Worm (Caenorhabditis elegans) whole organism, L1 larva: ENCODE data around the gene F59G1.8.

ENCODE experiments used
- C16A3.4 ChIP-seq: fragments of 150-350 bp; optimal IDR thresholded peaks from 2 replicates; lab custom pipeline; 2014; ENCODE audit warnings: missing biosample characterization, missing genetic modification characterization
- F16B12.6 ChIP-seq: fragments of 150-350 bp; optimal IDR thresholded peaks from 2 replicates; lab custom pipeline; 2014; ENCODE audit warnings: missing biosample characterization, missing genetic modification characterization
- Y116A8C.19 ChIP-seq: sonication (generic microtip); optimal IDR thresholded peaks from 2 replicates; lab custom pipeline; 2016; ENCODE audit warnings: missing compliant biosample characterization, missing genetic modification characterization, borderline replicate concordance
- aly-2 ChIP-seq: fragments of 150-350 bp; optimal IDR thresholded peaks from 2 replicates; lab custom pipeline; 2014; ENCODE audit warnings: missing biosample characterization, missing genetic modification characterization
- ama-1 ChIP-seq: fragments of 150-350 bp; optimal IDR thresholded peaks from 2 replicates; lab custom pipeline; 2014
- blmp-1 ChIP-seq: fragments of 150-350 bp; optimal IDR thresholded peaks from 2 replicates; lab custom pipeline; 2014; ENCODE audit warnings: missing biosample characterization, missing genetic modification characterization
- ceh-8 ChIP-seq: fragments of 200-800 bp; sonication (Bioruptor generic); optimal IDR thresholded peaks from 2 replicates; lab custom pipeline; 2018; ENCODE audit warnings: mild to moderate bottlenecking, missing genetic modification characterization, moderate library complexity, missing compliant biosample characterization
- ceh-90 ChIP-seq: sonication (generic microtip); optimal IDR thresholded peaks from 2 replicates; lab custom pipeline; 2016; ENCODE audit warnings: missing genetic modification characterization, missing compliant biosample characterization
- efl-1 ChIP-seq, 4 experiments: fragments of 150-350 bp; optimal IDR thresholded peaks in 3 of 4; peaks in 1 of 4; 1 replicate in 1 of 4; 2 replicates in 3 of 4; lab custom pipeline; 2014; ENCODE audit warnings: missing biosample characterization in 2 of 4, missing genetic modification characterization in 2 of 4, missing genetic modification reagents in 2 of 4
- efl-3 ChIP-seq: fragments of 200-800 bp; sonication (Bioruptor generic); optimal IDR thresholded peaks from 2 replicates; lab custom pipeline; 2018; ENCODE audit warnings: mild to moderate bottlenecking, missing genetic modification characterization, missing compliant biosample characterization
- egl-13 ChIP-seq: sonication (generic microtip); optimal IDR thresholded peaks from 2 replicates; lab custom pipeline; 2016; ENCODE audit warnings: missing genotype, missing genetic modification reagents, missing genetic modification characterization, missing compliant biosample characterization
- elt-2 ChIP-seq: sonication (generic microtip); optimal IDR thresholded peaks from 2 replicates; lab custom pipeline; 2016; ENCODE audit warnings: missing genetic modification characterization, mild to moderate bottlenecking, inconsistent platforms, missing compliant biosample characterization, missing genetic modification reagents
- fkh-10 ChIP-seq: sonication (generic microtip); optimal IDR thresholded peaks from 2 replicates; lab custom pipeline; 2017; ENCODE audit warnings: missing biosample characterization, missing genetic modification reagents, missing genetic modification characterization
- fkh-8 ChIP-seq: sonication (generic microtip); optimal IDR thresholded peaks from 2 replicates; lab custom pipeline; 2016; ENCODE audit warnings: mild to moderate bottlenecking, missing genetic modification characterization, missing compliant biosample characterization
- fos-1 ChIP-seq: fragments of 150-350 bp; optimal IDR thresholded peaks from 2 replicates; lab custom pipeline; 2014; ENCODE audit warnings: missing biosample characterization, missing genetic modification characterization
- hlh-17 ChIP-seq: fragments of 200-800 bp; sonication (Bioruptor generic); optimal IDR thresholded peaks from 2 replicates; lab custom pipeline; 2018; ENCODE audit warnings: missing genetic modification characterization, mild to moderate bottlenecking, missing compliant biosample characterization, moderate library complexity, borderline replicate concordance
- hlh-4 ChIP-seq: sonication (generic microtip); optimal IDR thresholded peaks from 2 replicates; lab custom pipeline; 2016; ENCODE audit warnings: mild to moderate bottlenecking, missing genetic modification characterization, missing compliant biosample characterization
- hpl-2 ChIP-seq: fragments of 150-350 bp; optimal IDR thresholded peaks from 2 replicates; lab custom pipeline; 2014; ENCODE audit warnings: missing biosample characterization, missing genetic modification reagents, missing genetic modification characterization
- isw-1 ChIP-seq: fragments of 200-800 bp; sonication (Bioruptor generic); IDR thresholded peaks from 2 replicates; pipeline ENCODE4 v1.3.6; 2022; ENCODE audit warnings: missing genetic modification characterization, missing compliant biosample characterization
- jun-1 ChIP-seq: fragments of 150-350 bp; optimal IDR thresholded peaks from 2 replicates; lab custom pipeline; 2014; ENCODE audit warnings: missing biosample characterization, missing genetic modification reagents, missing genetic modification characterization
- lin-39 ChIP-seq: fragments of 150-350 bp; optimal IDR thresholded peaks from 2 replicates; lab custom pipeline; 2014; ENCODE audit warnings: missing biosample characterization, missing genetic modification reagents, missing genetic modification characterization
- lsy-2 ChIP-seq, 2 experiments: fragments of 150-350 bp; optimal IDR thresholded peaks; 2 replicates each; lab custom pipeline; 2014; ENCODE audit warnings: missing biosample characterization in 2 of 2, missing genetic modification characterization in 2 of 2
- mef-2 ChIP-seq: fragments of 150-350 bp; optimal IDR thresholded peaks from 2 replicates; lab custom pipeline; 2014; ENCODE audit warnings: missing biosample characterization, missing genetic modification characterization
- mep-1 ChIP-seq: fragments of 150-350 bp; optimal IDR thresholded peaks from 2 replicates; lab custom pipeline; 2014; ENCODE audit warnings: missing biosample characterization, missing genetic modification characterization
- nhr-11 ChIP-seq: fragments of 150-350 bp; optimal IDR thresholded peaks from 2 replicates; lab custom pipeline; 2014; ENCODE audit warnings: missing biosample characterization, missing genetic modification characterization
- nhr-12 ChIP-seq: sonication (generic microtip); optimal IDR thresholded peaks from 2 replicates; lab custom pipeline; 2017; ENCODE audit warnings: missing biosample characterization, missing genetic modification characterization
- nhr-19 ChIP-seq: fragments of 200-800 bp; sonication (Bioruptor generic); conservative IDR thresholded peaks from 2 replicates; pipeline ENCODE4 v1.3.6; 2022; ENCODE audit warnings: missing genetic modification characterization, missing compliant biosample characterization
- nhr-20 ChIP-seq: sonication (generic microtip); optimal IDR thresholded peaks from 2 replicates; lab custom pipeline; 2016; ENCODE audit warnings: mild to moderate bottlenecking, missing genetic modification characterization, missing compliant biosample characterization
- nhr-237 ChIP-seq: fragments of 150-350 bp; optimal IDR thresholded peaks from 2 replicates; lab custom pipeline; 2014; ENCODE audit warnings: missing biosample characterization, missing genetic modification characterization
- nhr-47 ChIP-seq: sonication (generic microtip); optimal IDR thresholded peaks from 2 replicates; lab custom pipeline; 2016; ENCODE audit warnings: mild to moderate bottlenecking, missing genetic modification characterization, moderate library complexity, missing compliant biosample characterization
- nhr-76 ChIP-seq: sonication (generic microtip); optimal IDR thresholded peaks from 2 replicates; lab custom pipeline; 2017; ENCODE audit warnings: missing biosample characterization, missing genetic modification characterization
- nhr-77 ChIP-seq: fragments of 150-350 bp; optimal IDR thresholded peaks from 2 replicates; lab custom pipeline; 2014; ENCODE audit warnings: missing biosample characterization, missing genetic modification characterization
- nhr-84 ChIP-seq: sonication (generic microtip); optimal IDR thresholded peaks from 2 replicates; lab custom pipeline; 2017; ENCODE audit warnings: missing biosample characterization, missing genetic modification characterization
- nhr-85 ChIP-seq: sonication (generic microtip); peaks from one replicate; lab custom pipeline; 2016; ENCODE audit warnings: missing genetic modification characterization, inconsistent platforms, missing compliant biosample characterization
- pax-3 ChIP-seq: fragments of 200-800 bp; sonication (Bioruptor generic); optimal IDR thresholded peaks from 2 replicates; lab custom pipeline; 2018; ENCODE audit warnings: mild to moderate bottlenecking, missing genetic modification characterization, moderate library complexity, missing compliant biosample characterization
- pqm-1 ChIP-seq: sonication (generic microtip); optimal IDR thresholded peaks from 3 replicates; lab custom pipeline; 2017; ENCODE audit warnings: missing biosample characterization, missing genetic modification characterization
- sox-4 ChIP-seq: sonication (generic microtip); optimal IDR thresholded peaks from 2 replicates; lab custom pipeline; 2016; ENCODE audit warnings: missing genetic modification characterization, missing compliant biosample characterization
- sup-37 ChIP-seq: fragments of 200-800 bp; sonication (Bioruptor generic); optimal IDR thresholded peaks from 2 replicates; lab custom pipeline; 2018; ENCODE audit warnings: mild to moderate bottlenecking, missing genetic modification characterization, missing compliant biosample characterization
- tbx-2 ChIP-seq: sonication (generic microtip); optimal IDR thresholded peaks from 2 replicates; lab custom pipeline; 2016; ENCODE audit warnings: missing genetic modification characterization, missing compliant biosample characterization
- unc-86 ChIP-seq: sonication (generic microtip); optimal IDR thresholded peaks from 2 replicates; lab custom pipeline; 2016; ENCODE audit warnings: missing genetic modification characterization, missing compliant biosample characterization
- ztf-4 ChIP-seq: fragments of 150-350 bp; optimal IDR thresholded peaks from 2 replicates; lab custom pipeline; 2014; ENCODE audit warnings: missing biosample characterization, missing genetic modification characterization

Gene F59G1.8

DNA sequence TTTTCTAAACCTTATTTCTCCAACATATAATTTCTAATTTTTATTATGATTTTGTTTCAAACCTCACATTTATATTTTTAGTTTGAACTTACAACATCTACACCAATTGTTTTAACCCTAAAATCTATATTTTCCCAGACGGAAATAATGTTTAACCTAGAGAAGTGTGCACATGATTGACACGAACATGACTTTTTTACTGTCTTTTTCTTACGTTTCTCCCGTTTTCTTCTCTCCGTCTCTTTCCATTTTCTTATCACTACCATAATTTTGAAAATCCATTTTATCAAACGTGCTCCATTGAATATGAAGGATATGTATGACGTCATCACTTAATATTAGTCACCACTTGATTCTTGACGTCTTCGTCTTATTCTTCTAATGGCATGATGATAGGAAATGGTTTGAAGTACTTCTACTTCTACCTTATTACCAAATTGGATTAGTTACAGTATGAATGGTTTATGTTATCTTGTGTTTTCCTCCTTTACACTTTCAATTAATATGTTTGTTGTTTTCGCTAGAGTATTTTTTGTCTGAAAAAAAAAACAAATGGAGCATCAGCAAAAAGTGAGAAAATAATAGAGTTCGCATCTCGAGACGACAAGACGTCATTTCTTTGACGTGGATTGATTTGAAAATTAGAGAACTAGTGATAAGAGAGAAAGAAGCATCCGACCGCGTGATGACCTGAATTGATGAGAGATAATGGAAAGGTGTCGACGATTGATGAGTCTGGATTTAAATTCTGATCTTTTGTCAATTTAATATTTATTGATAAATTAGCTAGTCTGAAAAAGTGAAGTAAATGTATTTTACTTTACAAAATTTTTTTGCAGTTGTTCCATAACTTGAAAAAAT is 25.8 kb downstream of the F59G1.8 start (continued):
- no peak for TF ChIP-seq nhr-11
- peak; percentile 85 for TF ChIP-seq blmp-1
- no peak for TF ChIP-seq nhr-237
- no peak for TF ChIP-seq sox-4 (tag; lab: Kevin White, UChicago)
- no peak for TF ChIP-seq hlh-17 (GFP tag; lab: Kevin White, UChicago)
- TF ChIP-seq lsy-2 (tag; optimal IDR thresholded peaks at IDR 0.05; lab: Kevin White, UChicago) = peak; percentile 37 to 65
- TF ChIP-seq fkh-10 (GFP tag; lab: Kevin White, UChicago) = no peak
- TF ChIP-seq nhr-76 (tag; lab: Kevin White, UChicago) = no peak
- TF ChIP-seq ama-1 = no peak
- peak; percentile 60 for TF ChIP-seq elt-2 (tag; lab: Kevin White, UChicago)
- no peak for TF ChIP-seq hlh-4 (tag; lab: Kevin White, UChicago)
- TF ChIP-seq F16B12.6 (tag; lab: Kevin White, UChicago) = no peak
- TF ChIP-seq pqm-1 (tag; lab: Kevin White, UChicago) = no peak
- no peak for TF ChIP-seq fos-1
- TF ChIP-seq lin-39 (tag; lab: Kevin White, UChicago) = peak; percentile 77
- TF ChIP-seq nhr-20 (tag; lab: Kevin White, UChicago) = peak; percentile 67
- no peak for TF ChIP-seq nhr-12 (tag; lab: Kevin White, UChicago)
- no peak for TF ChIP-seq isw-1 (GFP tag; lab: Robert Waterston, UW)
- TF ChIP-seq ceh-90 (tag; lab: Kevin White, UChicago) = no peak
- TF ChIP-seq Y116A8C.19 (tag; lab: Kevin White, UChicago) = no peak
- no peak for TF ChIP-seq ceh-8 (GFP tag; lab: Kevin White, UChicago)
- TF ChIP-seq mef-2 = no peak
- no peak for TF ChIP-seq nhr-77 (tag; lab: Kevin White, UChicago)
- no peak for TF ChIP-seq efl-1 (optimal IDR thresholded peaks at IDR 0.05; lab: Kevin White, UChicago)
- peak in 1 of 2 experiments; percentile 82 for TF ChIP-seq efl-1 (GFP tag; optimal IDR thresholded peaks at IDR 0.05 in 1 of 2; lab: Kevin White, UChicago)
- TF ChIP-seq hpl-2 = no peak
- TF ChIP-seq pax-3 (tag; lab: Kevin White, UChicago) = no peak
- no peak for TF ChIP-seq jun-1 (tag; lab: Kevin White, UChicago)
- peak; percentile 26 for TF ChIP-seq tbx-2
- TF ChIP-seq mep-1 = peak; percentile 9
- TF ChIP-seq sup-37 = no peak
- peak; percentile 65 for TF ChIP-seq nhr-19 (GFP tag; lab: Robert Waterston, UW)
- no peak for TF ChIP-seq efl-3 (GFP tag; lab: Kevin White, UChicago)
- TF ChIP-seq fkh-8 (tag; lab: Kevin White, UChicago) = no peak

DNA sequence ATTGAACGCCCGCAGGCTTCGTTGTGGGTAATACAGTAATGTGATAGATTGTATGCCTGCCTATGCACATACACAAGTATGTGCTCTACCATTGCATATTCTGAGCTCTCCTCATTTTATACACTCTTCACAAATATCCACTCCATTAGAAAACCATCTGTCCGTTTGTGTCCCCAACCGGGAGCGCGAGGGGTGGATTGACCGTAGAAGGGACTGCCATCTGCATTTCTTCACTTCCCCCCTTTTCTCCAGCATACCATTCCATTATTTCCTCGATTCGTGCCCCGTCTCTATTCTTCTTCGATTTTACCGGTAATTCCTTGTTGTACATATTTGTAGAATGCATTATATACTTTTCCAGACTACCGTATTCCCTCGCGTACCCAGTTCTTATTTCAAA is 26.8 kb downstream of the F59G1.8 start:
- no peak for TF ChIP-seq unc-86 (tag; lab: Kevin White, UChicago)
- peak; percentile 70 for TF ChIP-seq nhr-85 (tag; lab: Kevin White, UChicago)
- no peak for TF ChIP-seq aly-2 (tag; lab: Kevin White, UChicago)
- no peak for TF ChIP-seq nhr-84
- TF ChIP-seq efl-1 (optimal IDR thresholded peaks at IDR 0.05; lab: Kevin White, UChicago) = no peak
- TF ChIP-seq efl-1 (GFP tag; optimal IDR thresholded peaks at IDR 0.05 in 1 of 2; lab: Kevin White, UChicago) = peak in 1 of 2 experiments; percentile 10
- no peak for TF ChIP-seq ztf-4 (tag; lab: Kevin White, UChicago)
- no peak for TF ChIP-seq blmp-1
- TF ChIP-seq nhr-47 (tag; lab: Kevin White, UChicago) = no peak
- TF ChIP-seq lsy-2 (tag; optimal IDR thresholded peaks at IDR 0.05; lab: Kevin White, UChicago) = no peak
- no peak for TF ChIP-seq C16A3.4
- TF ChIP-seq ceh-8 (GFP tag; lab: Kevin White, UChicago) = no peak
- TF ChIP-seq egl-13 (tag; lab: Kevin White, UChicago) = no peak
